Worm (Caenorhabditis elegans): Measurements from ENCODE around the gene T04B2.7.
"Not testable (repeated sequence)": the region's sequence is repeated elsewhere in the genome, so short reads cannot be mapped to it uniquely, and the experiment has no call there.

T04B2.7 gene

ce11 chrIV:10042881-10043280 lies 13.2 kb downstream of the T04B2.7 start, which contains the start of gene frk-1:
TSS of gene frk-1 (plus strand) at chrIV:10043181.
- no peak for TF ChIP-seq zag-1 (tag; optimal IDR thresholded peaks at IDR 0.05)
- no peak for TF ChIP-seq nhr-10 (tag; optimal IDR thresholded peaks at IDR 0.05)
- TF ChIP-seq elt-1 (tag; optimal IDR thresholded peaks at IDR 0.05), result no peak
- TF ChIP-seq unc-62 (GFP tag; optimal IDR thresholded peaks at IDR 0.05), result no peak
- no peak for TF ChIP-seq nhr-12 (tag; optimal IDR thresholded peaks at IDR 0.05)
- no peak for TF ChIP-seq crh-2 (tag; optimal IDR thresholded peaks at IDR 0.05)

ce11 chrIV:10040803-10041202 lies 15.2 kb downstream of the T04B2.7 start, which contains the start of gene dhs-31:
TSS of gene dhs-31 (minus strand) at chrIV:10040903.
- TF ChIP-seq unc-55 (GFP tag; optimal IDR thresholded peaks at IDR 0.05) (no peak), zag-1 (tag; optimal IDR thresholded peaks at IDR 0.05) (no peak), gmeb-1 (tag; optimal IDR thresholded peaks at IDR 0.05) (no peak), R02D3.7 (tag; optimal IDR thresholded peaks at IDR 0.05) (no peak), lin-11 (tag; optimal IDR thresholded peaks at IDR 0.05) (no peak), nhr-77 (tag; optimal IDR thresholded peaks at IDR 0.05) (no peak), crh-2 (tag; optimal IDR thresholded peaks at IDR 0.05) (no peak), elt-1 (tag; optimal IDR thresholded peaks at IDR 0.05) (no peak), snpc-4 (tag; optimal IDR thresholded peaks at IDR 0.05) (no peak)

- TF ChIP-seq aly-2 (tag; optimal IDR thresholded peaks at IDR 0.05) (no peak), nhr-11 (tag; optimal IDR thresholded peaks at IDR 0.05) (no peak), Y55F3AM.14 (GFP tag; optimal IDR thresholded peaks at IDR 0.05) (no peak), zag-1 (tag; optimal IDR thresholded peaks at IDR 0.05) (no peak), nhr-10 (tag; optimal IDR thresholded peaks at IDR 0.05) (no peak), ztf-1 (GFP tag; conservative IDR thresholded peaks at IDR 0.05) (no peak), mab-5 (tag; optimal IDR thresholded peaks at IDR 0.05) (no peak), peb-1 (tag; optimal IDR thresholded peaks at IDR 0.05) (no peak), dmd-4 (tag; optimal IDR thresholded peaks at IDR 0.05) (no peak), unc-62 (GFP tag; optimal IDR thresholded peaks at IDR 0.05) (no peak), elt-3 (tag; optimal IDR thresholded peaks at IDR 0.05) (no peak), lin-39 (tag; optimal IDR thresholded peaks at IDR 0.05) (no peak), mdl-1 (tag; optimal IDR thresholded peaks at IDR 0.05) (no peak), nhr-12 (tag; optimal IDR thresholded peaks at IDR 0.05) (no peak)
Observed at ce11 chrIV:10036966-10037365, 19.1 kb downstream of the T04B2.7 start, which contains the start of gene F44D12.10. TSS of gene F44D12.10 (minus strand) at chrIV:10037066.

- no peak for TF ChIP-seq sem-4 (tag; optimal IDR thresholded peaks at IDR 0.05)
- TF ChIP-seq alr-1 (tag; optimal IDR thresholded peaks at IDR 0.05), result no peak
Observed at ce11 chrIV:10033053-10033452, 23.0 kb downstream of the T04B2.7 start, which contains the start of gene F44D12.6. TSS of gene F44D12.6 (plus strand) at chrIV:10033353.

ce11 chrIV:10028779-10029178 lies 27.3 kb downstream of the T04B2.7 start, which contains the start of the genes F44D12.16 and msd-2:
TSS of gene F44D12.16 (plus strand) at chrIV:10029079.
TSS of gene msd-2 (plus strand) at chrIV:10029083.
- TF ChIP-seq mbf-1, alr-1, R02D3.7 (tag; optimal IDR thresholded peaks at IDR 0.05): not testable (repeated sequence)

ce11 chrIV:10027566-10027965 lies 28.5 kb downstream of the T04B2.7 start, which contains the start of gene gipc-2:
TSS of gene gipc-2 (minus strand) at chrIV:10027666.
- TF ChIP-seq Y55F3AM.14 (GFP tag; optimal IDR thresholded peaks at IDR 0.05), result no peak
- TF ChIP-seq alr-1 (tag; optimal IDR thresholded peaks at IDR 0.05), result no peak
- no peak for TF ChIP-seq egl-27 (tag; optimal IDR thresholded peaks at IDR 0.05)
- TF ChIP-seq ztf-4 (tag; optimal IDR thresholded peaks at IDR 0.05), result no peak
- TF ChIP-seq nhr-21 (tag; optimal IDR thresholded peaks at IDR 0.05), result no peak
- no peak for TF ChIP-seq skn-1 (tag; optimal IDR thresholded peaks at IDR 0.05)
- no peak for TF ChIP-seq unc-62 (GFP tag; optimal IDR thresholded peaks at IDR 0.05)
- TF ChIP-seq dmd-4 (tag; optimal IDR thresholded peaks at IDR 0.05), result no peak
- no peak for TF ChIP-seq snpc-4 (tag; optimal IDR thresholded peaks at IDR 0.05)
- TF ChIP-seq nhr-12 (tag; optimal IDR thresholded peaks at IDR 0.05), result no peak
- no peak for TF ChIP-seq gmeb-1 (tag; optimal IDR thresholded peaks at IDR 0.05)
- no peak for TF ChIP-seq mdl-1 (tag; optimal IDR thresholded peaks at IDR 0.05)
- no peak for TF ChIP-seq ceh-82 (tag; optimal IDR thresholded peaks at IDR 0.05)
- no peak for TF ChIP-seq crh-2 (tag; optimal IDR thresholded peaks at IDR 0.05)
- TF ChIP-seq nhr-6 (tag; optimal IDR thresholded peaks at IDR 0.05), result no peak

All from whole organism, L2 larva.